Worm (Caenorhabditis elegans): Measurements from ENCODE around the gene nhx-2.

ce11 chrII:7671705-7672104 is 22.1 kb downstream of the nhx-2 start, which contains the start of gene lir-1:
- TF ChIP-seq med-1 (GFP tag; optimal IDR thresholded peaks at IDR 0.05; ENCODE audit: insufficient read depth), result no peak
- no peak for TF ChIP-seq ref-1 (GFP tag; conservative IDR thresholded peaks at IDR 0.05)
- TF ChIP-seq tab-1 (GFP tag; IDR thresholded peaks at IDR 0.05), result no peak
